Worm (Caenorhabditis elegans) whole organism, L3 larva: ENCODE data around the gene ncap-1.

Experiments used
- R02D3.7 ChIP-seq: fragments of 150-350 bp; optimal IDR thresholded peaks from 2 replicates; lab custom pipeline; 2014; ENCODE audit warnings: missing biosample characterization, missing genetic modification characterization
- ceh-82 ChIP-seq: fragments of 150-350 bp; optimal IDR thresholded peaks from 2 replicates; lab custom pipeline; 2014; ENCODE audit warnings: missing biosample characterization, missing genetic modification characterization
- egl-27 ChIP-seq: sonication (generic microtip); optimal IDR thresholded peaks from 4 replicates; lab custom pipeline; 2017; ENCODE audit warnings: missing biosample characterization, missing genetic modification reagents, missing genetic modification characterization
- lin-39 ChIP-seq: fragments of 150-350 bp; optimal IDR thresholded peaks from 2 replicates; lab custom pipeline; 2018; ENCODE audit warnings: missing biosample characterization, missing genetic modification reagents, missing genetic modification characterization
- nhr-11 ChIP-seq: fragments of 150-350 bp; optimal IDR thresholded peaks from 2 replicates; lab custom pipeline; 2014; ENCODE audit warnings: missing biosample characterization, missing genetic modification characterization
- nhr-23 ChIP-seq: fragments of 150-350 bp; optimal IDR thresholded peaks from 2 replicates; lab custom pipeline; 2014; ENCODE audit warnings: missing biosample characterization, missing genetic modification reagents, missing genetic modification characterization
- nhr-25 ChIP-seq: sonication (generic microtip); optimal IDR thresholded peaks from 2 replicates; lab custom pipeline; 2017; ENCODE audit warnings: missing biosample characterization, missing genetic modification characterization
- nhr-76 ChIP-seq: fragments of 150-350 bp; sonication (generic microtip); optimal IDR thresholded peaks from 5 replicates; lab custom pipeline; 2014; ENCODE audit warnings: missing biosample characterization, missing genetic modification characterization
- pha-4 ChIP-seq: fragments of 150-350 bp; optimal IDR thresholded peaks from 2 replicates; lab custom pipeline; 2014; ENCODE audit warnings: missing biosample characterization, missing genetic modification reagents, missing genetic modification characterization
- pqm-1 ChIP-seq: fragments of 150-350 bp; optimal IDR thresholded peaks from 2 replicates; lab custom pipeline; 2017; ENCODE audit warnings: missing biosample characterization, missing genetic modification characterization, inconsistent platforms
- unc-62 ChIP-seq: fragments of 150-350 bp; sonication (generic microtip); optimal IDR thresholded peaks from 4 replicates; lab custom pipeline; 2014; ENCODE audit warnings: missing biosample characterization, missing genetic modification reagents, missing genetic modification characterization
- zag-1 ChIP-seq: fragments of 150-350 bp; optimal IDR thresholded peaks from 2 replicates; lab custom pipeline; 2014; ENCODE audit warnings: missing biosample characterization, missing genetic modification characterization

DNA sequence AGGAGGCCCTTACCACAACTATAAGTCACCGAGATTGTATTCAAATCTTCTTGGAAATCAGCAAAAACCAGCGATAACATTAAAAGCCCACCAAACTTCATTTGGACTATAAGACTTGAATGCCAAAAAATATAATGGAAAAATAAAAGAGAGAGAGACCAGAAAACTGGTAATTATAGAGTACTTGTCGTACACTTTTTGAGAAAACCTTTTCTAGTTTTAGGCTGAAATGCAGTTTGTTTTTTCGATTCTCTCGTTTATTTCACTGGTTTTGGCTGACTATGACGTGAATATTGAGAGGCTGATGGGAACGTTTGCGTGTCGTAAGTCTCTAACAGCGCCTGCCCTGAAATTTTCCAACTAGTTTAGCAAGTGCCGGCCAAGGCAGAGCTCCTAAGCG, 11.4 kb upstream of the ncap-1 start, which contains the start of the genes irld-64 and irld-63:
- TF ChIP-seq nhr-76 (tag; lab: Kevin White, UChicago): no peak
- TF ChIP-seq nhr-11 (tag; lab: Kevin White, UChicago): no peak
- TF ChIP-seq lin-39 (tag; lab: Kevin White, UChicago): no peak
- TF ChIP-seq egl-27 (tag; lab: Kevin White, UChicago): no peak
- no peak for TF ChIP-seq nhr-25 (tag; lab: Kevin White, UChicago)
- TF ChIP-seq pqm-1 (tag; lab: Kevin White, UChicago): no peak
- no peak for TF ChIP-seq ceh-82 (tag; lab: Kevin White, UChicago)
- no peak for TF ChIP-seq nhr-23 (tag; lab: Kevin White, UChicago)
- TF ChIP-seq zag-1 (tag; lab: Kevin White, UChicago): no peak
- no peak for TF ChIP-seq unc-62 (GFP tag; lab: Kevin White, UChicago)
- TF ChIP-seq R02D3.7 (tag; lab: Kevin White, UChicago): no peak
- no peak for TF ChIP-seq pha-4 (tag; lab: Kevin White, UChicago)
